Worm (Caenorhabditis elegans): Measurements from ENCODE around the gene ZK945.7.

Gene ZK945.7

DNA sequence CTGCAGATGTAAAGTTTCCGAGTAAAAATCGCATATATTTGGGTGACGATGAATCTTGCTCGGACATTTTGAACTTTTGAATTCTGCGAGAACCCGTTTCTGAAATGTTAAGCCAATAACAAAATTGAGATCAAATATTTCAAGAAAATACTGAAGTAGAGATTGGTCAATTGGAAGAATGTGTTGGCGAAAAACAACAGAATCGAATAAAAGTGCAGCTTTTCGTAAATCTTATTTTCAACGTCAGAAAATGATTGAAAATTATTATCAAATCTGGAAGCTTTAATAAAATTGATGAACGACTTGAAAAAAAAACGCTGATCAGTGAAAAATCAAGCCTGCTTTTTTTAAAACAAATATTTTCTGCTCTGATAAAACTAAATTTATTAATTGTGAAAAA, 19.1 kb upstream of the ZK945.7 start, which contains the start of gene F27E5.8:
Gene F27E5.8, minus strand, starts transcription at position 101 of the 400 bp plus-strand sequence.
- no peak for TF ChIP-seq zfh-2 (GFP tag; conservative IDR thresholded peaks at IDR 0.05)
- no peak for TF ChIP-seq C17E4.6 (GFP tag; IDR thresholded peaks at IDR 0.05)
- no peak for TF ChIP-seq Y56A3A.18 (GFP tag; IDR thresholded peaks at IDR 0.05)
- TF ChIP-seq egl-18 (GFP tag; IDR thresholded peaks at IDR 0.05), result no peak
- TF ChIP-seq somi-1 (GFP tag; optimal IDR thresholded peaks at IDR 0.05), result no peak
- TF ChIP-seq F10E7.11 (tag; optimal IDR thresholded peaks at IDR 0.05), result no peak
- TF ChIP-seq Y53F4B.3 (GFP tag; IDR thresholded peaks at IDR 0.05), result no peak
- no peak for TF ChIP-seq bed-2 (GFP tag; IDR thresholded peaks at IDR 0.05)
- TF ChIP-seq akir-1 (GFP tag; optimal IDR thresholded peaks at IDR 0.05), result no peak
- no peak for TF ChIP-seq ccch-3 (GFP tag; optimal IDR thresholded peaks at IDR 0.05)
- TF ChIP-seq unc-130 (GFP tag; optimal IDR thresholded peaks at IDR 0.05), result no peak
- no peak for TF ChIP-seq egrh-3 (GFP tag; IDR thresholded peaks at IDR 0.05)
- TF ChIP-seq nfya-2 (GFP tag; IDR thresholded peaks at IDR 0.05), result no peak
- TF ChIP-seq B0035.1 (tag; optimal IDR thresholded peaks at IDR 0.05), result no peak
- TF ChIP-seq die-1 (tag; optimal IDR thresholded peaks at IDR 0.05), result no peak
- no peak for TF ChIP-seq ets-4 (GFP tag; optimal IDR thresholded peaks at IDR 0.05)
- no peak for TF ChIP-seq cebp-2 (GFP tag; IDR thresholded peaks at IDR 0.05)
- no peak for TF ChIP-seq T07F8.4 (tag; optimal IDR thresholded peaks at IDR 0.05)

ce11 chrII:10122465-10122864, 14.2 kb upstream of the ZK945.7 start, which contains the start of gene F27E5.7:
Gene F27E5.7, plus strand, starts transcription at chrII:10122765.
- TF ChIP-seq ceh-27 (GFP tag; optimal IDR thresholded peaks at IDR 0.05) (no peak), ztf-25 (GFP tag; IDR thresholded peaks at IDR 0.05) (no peak), repo-1 (tag; optimal IDR thresholded peaks at IDR 0.05) (no peak), ceh-91 (GFP tag; IDR thresholded peaks at IDR 0.05) (no peak)

- TF ChIP-seq lin-40 (tag; optimal IDR thresholded peaks at IDR 0.05) (no peak), F57C9.4 (tag; optimal IDR thresholded peaks at IDR 0.05) (no peak), ccch-3 (GFP tag; optimal IDR thresholded peaks at IDR 0.05) (no peak), attf-5 (GFP tag; optimal IDR thresholded peaks at IDR 0.05) (no peak), Y56A3A.18 (GFP tag; IDR thresholded peaks at IDR 0.05) (no peak), egrh-3 (GFP tag; IDR thresholded peaks at IDR 0.05) (no peak), pha-4 (tag; optimal IDR thresholded peaks at IDR 0.05) (no peak), Y67H2A.10 (GFP tag; conservative IDR thresholded peaks at IDR 0.05) (no peak), hsf-1 (GFP tag; IDR thresholded peaks at IDR 0.05) (no peak)
These were observed 13.4 kb upstream of the ZK945.7 start, which contains the start of gene lov-1 for ce11 chrII:10121725-10122124. Gene lov-1, minus strand, starts transcription at chrII:10121825.

- no peak for TF ChIP-seq T07F8.4 (tag; optimal IDR thresholded peaks at IDR 0.05)
- peak; percentile 53; the same call in 1 of the 2 replicates for TF ChIP-seq zfh-2 (GFP tag; conservative IDR thresholded peaks at IDR 0.05)
- TF ChIP-seq ceh-27 (GFP tag; optimal IDR thresholded peaks at IDR 0.05), result no peak
These were observed 8.4 kb upstream of the ZK945.7 start for ce11 chrII:10116690-10117089.

- no peak for TF ChIP-seq ekl-4 (GFP tag; IDR thresholded peaks at IDR 0.05)
- TF ChIP-seq mcd-1 (GFP tag; IDR thresholded peaks at IDR 0.05), result no peak
- no peak for TF ChIP-seq egl-18 (GFP tag; IDR thresholded peaks at IDR 0.05)
- TF ChIP-seq F57C9.4 (tag; optimal IDR thresholded peaks at IDR 0.05), result no peak
- TF ChIP-seq zim-3 (tag; optimal IDR thresholded peaks at IDR 0.05), result no peak
- TF ChIP-seq egrh-3 (GFP tag; IDR thresholded peaks at IDR 0.05), result no peak
- TF ChIP-seq atf-7 (tag; optimal IDR thresholded peaks at IDR 0.05), result no peak
- TF ChIP-seq cebp-2 (GFP tag; IDR thresholded peaks at IDR 0.05), result no peak
- no peak for TF ChIP-seq hmg-20 (GFP tag; IDR thresholded peaks at IDR 0.05)
- TF ChIP-seq ztf-25 (GFP tag; IDR thresholded peaks at IDR 0.05), result no peak
- TF ChIP-seq Y53G8AR.9 (GFP tag; conservative IDR thresholded peaks at IDR 0.05), result no peak
These were observed 1.4 kb downstream of the ZK945.7 start, which contains the start of gene ZK945.6 for ce11 chrII:10106870-10107269. Gene ZK945.6, minus strand, starts transcription at chrII:10106970.

Data from whole organism, young adult.